Worm (Caenorhabditis elegans) whole organism, early embryonic: ENCODE results near the gene pigg-1.

Experiments
- B0310.2 ChIP-seq: sonication (generic microtip); optimal IDR thresholded peaks from 2 replicates; lab custom pipeline; 2016; ENCODE audit warnings: mild to moderate bottlenecking, missing genetic modification characterization, missing compliant biosample characterization
- F13C5.2 ChIP-seq: sonication (generic microtip); optimal IDR thresholded peaks from 2 replicates; lab custom pipeline; 2017; ENCODE audit warnings: mild to moderate bottlenecking, missing genetic modification characterization, inconsistent platforms, missing compliant biosample characterization
- aly-1 ChIP-seq: sonication (generic microtip); optimal IDR thresholded peaks from 2 replicates; lab custom pipeline; 2016; ENCODE audit warnings: missing genetic modification characterization, missing compliant biosample characterization
- ama-1 ChIP-seq: fragments of 150-350 bp; optimal IDR thresholded peaks from 2 replicates; lab custom pipeline; 2014
- ceh-13 ChIP-seq: fragments of 200-800 bp; sonication (Bioruptor generic); optimal IDR thresholded peaks from 2 replicates; lab custom pipeline; 2018; ENCODE audit warnings: mild to moderate bottlenecking, missing genetic modification characterization, missing compliant biosample characterization
- flt-1 ChIP-seq: fragments of 200-800 bp; sonication (Bioruptor generic); IDR thresholded peaks from 2 replicates; pipeline ENCODE4 v1.3.6; 2022; ENCODE audit warnings: missing genetic modification characterization, missing compliant biosample characterization
- hmbx-1 ChIP-seq: sonication (generic microtip); optimal IDR thresholded peaks from 2 replicates; lab custom pipeline; 2016; ENCODE audit warnings: mild to moderate bottlenecking, missing genetic modification characterization, missing compliant biosample characterization
- hmg-4 ChIP-seq: fragments of 200-800 bp; sonication (Bioruptor generic); optimal IDR thresholded peaks from 2 replicates; lab custom pipeline; 2018; ENCODE audit warnings: mild to moderate bottlenecking, missing genetic modification characterization, missing compliant biosample characterization
- hnd-1 ChIP-seq: sonication (generic microtip); optimal IDR thresholded peaks from 2 replicates; lab custom pipeline; 2016; ENCODE audit warnings: missing genetic modification characterization, missing compliant biosample characterization
- pes-1 ChIP-seq: fragments of 200-800 bp; sonication (Bioruptor generic); IDR thresholded peaks from 2 replicates; pipeline ENCODE4 v1.3.6; 2022; ENCODE audit warnings: missing genetic modification reagents, missing genetic modification characterization, missing compliant biosample characterization
- scrt-1 ChIP-seq: fragments of 200-800 bp; sonication (Bioruptor generic); IDR thresholded peaks from 2 replicates; pipeline ENCODE4 v1.3.6; 2022; ENCODE audit warnings: missing genetic modification characterization, missing compliant biosample characterization
- sea-1 ChIP-seq: fragments of 200-800 bp; sonication (Bioruptor generic); conservative IDR thresholded peaks from 2 replicates; pipeline ENCODE4 v1.3.6; 2022; ENCODE audit warnings: missing genetic modification characterization, missing compliant biosample characterization
- tbx-11 ChIP-seq: fragments of 200-800 bp; sonication (Bioruptor generic); IDR thresholded peaks from 2 replicates; pipeline ENCODE4 v1.3.6; 2022; ENCODE audit warnings: missing genetic modification characterization, missing compliant biosample characterization
- tbx-37 ChIP-seq: fragments of 200-800 bp; sonication (Bioruptor generic); conservative IDR thresholded peaks from 2 replicates; pipeline ENCODE4 v1.3.6; 2022; ENCODE audit warnings: missing genetic modification reagents, missing genetic modification characterization, missing compliant biosample characterization

DNA sequence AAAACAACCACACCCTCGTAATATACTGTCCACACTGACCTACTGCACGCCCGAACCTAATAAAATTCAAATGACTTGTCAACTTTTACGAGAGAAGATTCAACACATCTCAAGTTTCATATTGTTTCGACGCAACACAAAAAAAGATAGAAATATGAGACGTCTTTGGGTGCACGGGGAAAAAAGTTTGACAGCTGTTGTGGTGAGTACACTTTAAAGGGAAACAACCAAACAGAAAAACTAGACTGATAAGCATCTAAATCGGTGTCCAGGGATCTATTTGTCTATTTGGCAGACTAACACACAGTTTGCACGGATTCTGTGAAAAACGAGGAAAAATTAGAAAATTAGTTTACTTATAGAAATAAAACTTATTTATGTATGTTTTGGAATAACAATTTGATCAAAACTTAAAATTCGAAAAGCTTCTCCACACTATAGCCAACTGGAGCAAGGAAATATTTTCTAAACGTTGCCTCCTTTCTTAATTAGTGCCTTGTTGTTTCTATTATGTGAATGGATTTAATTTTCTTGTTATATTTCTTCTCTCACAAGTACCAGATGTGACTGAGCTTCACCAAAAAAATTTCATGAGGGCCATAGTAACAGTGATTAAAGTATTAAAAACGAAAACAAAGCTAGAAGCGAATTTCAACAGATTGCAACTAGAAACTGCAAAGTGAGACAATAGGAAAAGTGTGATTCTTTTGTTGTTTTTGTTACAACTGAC, 43.7 kb upstream of the pigg-1 start:
- TF ChIP-seq tbx-37 (GFP tag; lab: Robert Waterston, UW) = no peak
- TF ChIP-seq flt-1 (GFP tag; lab: Robert Waterston, UW) = no peak
- TF ChIP-seq hmg-4 (GFP tag; lab: Kevin White, UChicago) = no peak
- no peak for TF ChIP-seq aly-1 (tag; lab: Kevin White, UChicago)
- no peak for TF ChIP-seq F13C5.2 (tag; lab: Kevin White, UChicago)
- no peak for TF ChIP-seq B0310.2
- no peak for TF ChIP-seq pes-1
- TF ChIP-seq sea-1 = no peak
- no peak for TF ChIP-seq ama-1 (lab: Kevin White, UChicago)
- no peak for TF ChIP-seq tbx-11 (GFP tag; lab: Robert Waterston, UW)
- no peak for TF ChIP-seq hmbx-1 (tag; lab: Kevin White, UChicago)
- TF ChIP-seq hnd-1 (tag; lab: Kevin White, UChicago) = no peak
- TF ChIP-seq ceh-13 (GFP tag; lab: Kevin White, UChicago) = no peak
- no peak for TF ChIP-seq scrt-1 (GFP tag; lab: Robert Waterston, UW)
